Worm (Caenorhabditis elegans): Measurements from ENCODE around the gene tmem-135.

tmem-135 gene

ce11 chrX:4678029-4678428 is 4.5 kb downstream of the tmem-135 start, which contains the start of gene flp-11:
Gene flp-11 (minus strand): TSS chrX:4678129.
- TF ChIP-seq ztf-11 (tag; optimal IDR thresholded peaks at IDR 0.05) (no peak), ama-1 (optimal IDR thresholded peaks at IDR 0.05) (no peak), sma-3 (GFP tag; optimal IDR thresholded peaks at IDR 0.05) (no peak), nhr-6 (tag; optimal IDR thresholded peaks at IDR 0.05) (no peak), blmp-1 (tag; optimal IDR thresholded peaks at IDR 0.05; ENCODE audit: insufficient read depth) (no peak), ceh-82 (tag; optimal IDR thresholded peaks at IDR 0.05) (no peak), ztf-1 (GFP tag; conservative IDR thresholded peaks at IDR 0.05) (no peak), nhr-23 (tag; optimal IDR thresholded peaks at IDR 0.05) (no peak), mdl-1 (tag; optimal IDR thresholded peaks at IDR 0.05) (no peak), aly-2 (tag; optimal IDR thresholded peaks at IDR 0.05) (no peak), mab-5 (tag; optimal IDR thresholded peaks at IDR 0.05) (no peak), sma-9 (GFP tag; optimal IDR thresholded peaks at IDR 0.05) (no peak), sma-9 (tag; optimal IDR thresholded peaks at IDR 0.05) (no peak), unc-39 (tag; optimal IDR thresholded peaks at IDR 0.05) (no peak), snpc-4 (tag; optimal IDR thresholded peaks at IDR 0.05) (no peak), nhr-21 (tag; optimal IDR thresholded peaks at IDR 0.05) (no peak), ZK546.5 (tag; optimal IDR thresholded peaks at IDR 0.05) (no peak)

DNA sequence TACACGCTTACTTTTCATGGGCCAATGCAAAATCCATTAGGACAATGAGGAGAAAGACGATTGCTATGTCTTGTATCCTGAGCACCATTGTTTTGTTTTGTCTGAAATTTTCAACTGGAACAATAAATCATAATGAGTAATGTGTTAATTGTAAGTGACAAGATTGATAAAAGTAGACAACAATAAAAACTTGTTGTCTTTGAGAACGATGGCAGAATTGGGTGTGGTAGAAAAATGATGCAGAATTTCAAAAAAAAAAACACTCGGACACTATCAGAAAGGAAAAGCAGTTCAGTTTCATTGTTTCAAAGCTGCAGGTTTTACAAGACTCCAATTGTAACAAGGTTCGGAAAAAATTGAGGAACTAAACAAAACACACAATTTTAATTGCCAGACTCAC is 9.1 kb downstream of the tmem-135 start, which contains the start of gene K02G10.15:
Gene K02G10.15, minus strand, starts transcription at position 101 of the 400 bp plus-strand sequence.
- TF ChIP-seq ama-1 (optimal IDR thresholded peaks at IDR 0.05): no peak

- no peak for TF ChIP-seq nhr-6 (tag; optimal IDR thresholded peaks at IDR 0.05)
Measured at ce11 chrX:4685579-4685978, 12.1 kb downstream of the tmem-135 start.

ce11 chrX:4691148-4691773 is 17.8 kb downstream of the tmem-135 start, which contains the start of gene K02G10.5:
Gene K02G10.5 (minus strand): TSS chrX:4691198.
- TF ChIP-seq unc-55 (GFP tag; optimal IDR thresholded peaks at IDR 0.05) (no peak), R02D3.7 (tag; optimal IDR thresholded peaks at IDR 0.05) (no peak), ceh-82 (tag; optimal IDR thresholded peaks at IDR 0.05) (no peak), lin-13 (GFP tag; optimal IDR thresholded peaks at IDR 0.05) (no peak), C34F6.9 (tag; optimal IDR thresholded peaks at IDR 0.05) (no peak), unc-62 (GFP tag; optimal IDR thresholded peaks at IDR 0.05) (no peak), mbf-1 (tag; optimal IDR thresholded peaks at IDR 0.05) (no peak), elt-3 (tag; optimal IDR thresholded peaks at IDR 0.05) (no peak), nhr-25 (tag; optimal IDR thresholded peaks at IDR 0.05) (no peak), crh-2 (tag; optimal IDR thresholded peaks at IDR 0.05) (no peak), unc-39 (tag; optimal IDR thresholded peaks at IDR 0.05) (no peak), nhr-21 (tag; optimal IDR thresholded peaks at IDR 0.05) (no peak), nhr-77 (tag; optimal IDR thresholded peaks at IDR 0.05) (no peak), egl-27 (tag; optimal IDR thresholded peaks at IDR 0.05) (no peak), mab-5 (tag; optimal IDR thresholded peaks at IDR 0.05) (no peak), nhr-129 (tag; optimal IDR thresholded peaks at IDR 0.05) (no peak), ama-1 (optimal IDR thresholded peaks at IDR 0.05) (no peak), peb-1 (tag; optimal IDR thresholded peaks at IDR 0.05) (no peak)

DNA sequence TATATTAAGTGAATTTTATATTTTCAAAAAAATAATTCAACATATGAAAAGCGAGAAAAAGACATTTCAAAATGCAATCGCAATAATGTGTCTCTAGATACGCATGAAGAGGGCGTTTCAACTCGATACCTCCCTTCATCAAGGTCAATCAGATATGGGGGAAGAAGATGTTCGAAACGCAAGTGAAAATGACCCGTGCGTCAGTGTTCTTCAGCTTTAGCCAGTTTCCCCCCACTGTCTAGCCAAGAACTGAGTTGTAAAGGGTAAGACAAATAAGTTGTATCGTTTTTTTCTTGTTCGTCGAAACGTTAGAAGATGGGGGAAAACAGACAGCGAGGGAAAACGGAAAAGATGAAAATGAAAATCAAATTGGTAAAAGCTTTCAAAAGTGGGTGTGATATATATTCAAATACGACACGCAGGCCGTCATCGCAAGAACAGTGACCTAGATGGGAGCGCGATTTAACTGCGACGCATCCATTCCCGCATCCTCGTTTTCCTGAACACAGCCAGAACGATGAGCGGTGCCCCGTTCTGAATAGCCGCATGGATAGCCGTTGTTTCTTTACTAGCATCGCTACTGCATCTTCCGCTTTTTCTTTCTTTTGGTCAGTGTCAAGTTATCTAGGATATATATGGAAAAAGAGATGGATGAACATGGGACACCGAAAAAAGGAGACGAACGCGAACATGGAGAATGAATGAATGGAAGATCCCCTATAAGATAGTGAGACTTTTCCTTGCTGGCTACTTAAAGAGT is 21.3 kb downstream of the tmem-135 start:
- TF ChIP-seq nhr-25 (tag; optimal IDR thresholded peaks at IDR 0.05): peak; percentile 41
- no peak for TF ChIP-seq gmeb-1 (tag; optimal IDR thresholded peaks at IDR 0.05)

DNA sequence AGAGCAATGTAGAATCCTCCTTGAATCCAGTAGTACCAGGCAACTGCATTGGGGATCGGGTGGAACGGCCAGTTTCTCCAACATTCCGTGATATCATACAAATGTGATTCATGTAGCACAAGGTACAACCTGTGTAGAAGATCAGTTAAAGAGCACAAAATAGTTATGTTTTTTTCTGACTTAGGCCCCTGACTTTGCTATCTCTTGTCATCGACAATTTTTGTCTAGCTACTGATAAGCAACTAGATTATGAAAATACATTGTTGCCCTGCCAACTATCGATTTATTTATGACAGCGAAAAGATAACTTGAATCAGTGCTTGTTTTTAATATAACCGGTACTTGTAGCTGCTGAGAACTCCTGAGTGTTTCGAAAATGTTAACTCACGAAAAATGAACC is 24.8 kb downstream of the tmem-135 start:
- TF ChIP-seq sma-9 (GFP tag; optimal IDR thresholded peaks at IDR 0.05) (peak; percentile 40), sma-9 (tag; optimal IDR thresholded peaks at IDR 0.05) (no peak), C34F6.9 (tag; optimal IDR thresholded peaks at IDR 0.05) (no peak), dmd-4 (tag; optimal IDR thresholded peaks at IDR 0.05) (no peak), fos-1 (tag; optimal IDR thresholded peaks at IDR 0.05) (peak; percentile 59), nhr-11 (tag; optimal IDR thresholded peaks at IDR 0.05) (no peak)

Measured in whole organism, L2 larva.